Worm (Caenorhabditis elegans): ENCODE measurements around the gene srw-3.

DNA sequence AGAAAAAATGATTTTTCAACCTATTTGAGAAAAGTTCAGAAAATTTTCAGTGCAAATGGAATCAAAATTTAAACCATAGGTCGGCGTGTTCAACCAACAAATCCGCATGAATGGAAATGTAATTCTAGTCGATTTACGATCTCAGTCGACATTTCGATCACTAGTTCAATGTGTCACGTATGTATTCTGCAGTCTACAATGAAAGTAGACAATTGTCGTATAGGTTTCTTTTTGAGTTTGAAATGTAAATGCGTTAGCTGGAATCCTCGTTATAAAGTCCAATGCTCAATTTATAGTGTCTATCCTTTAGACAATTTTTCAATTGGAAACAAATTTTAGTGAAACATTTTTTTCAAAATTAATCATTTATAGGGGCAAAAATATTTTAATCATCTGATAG, 10.6 kb downstream of the srw-3 start, which contains the start of gene ZK105.12:
- TF ChIP-seq ama-1 (optimal IDR thresholded peaks at IDR 0.05) (no peak), flt-1 (GFP tag; IDR thresholded peaks at IDR 0.05) (no peak), scrt-1 (GFP tag; IDR thresholded peaks at IDR 0.05) (no peak), B0310.2 (tag; optimal IDR thresholded peaks at IDR 0.05) (no peak), ets-7 (tag; optimal IDR thresholded peaks at IDR 0.05) (no peak), tbx-37 (GFP tag; conservative IDR thresholded peaks at IDR 0.05) (no peak), F13C5.2 (tag; optimal IDR thresholded peaks at IDR 0.05) (no peak), tbx-11 (GFP tag; IDR thresholded peaks at IDR 0.05) (no peak), ceh-13 (GFP tag; optimal IDR thresholded peaks at IDR 0.05) (no peak), tra-4 (tag; optimal IDR thresholded peaks at IDR 0.05) (no peak)
